Fruit fly (Drosophila melanogaster): ENCODE data around the gene CG46523.

DNA sequence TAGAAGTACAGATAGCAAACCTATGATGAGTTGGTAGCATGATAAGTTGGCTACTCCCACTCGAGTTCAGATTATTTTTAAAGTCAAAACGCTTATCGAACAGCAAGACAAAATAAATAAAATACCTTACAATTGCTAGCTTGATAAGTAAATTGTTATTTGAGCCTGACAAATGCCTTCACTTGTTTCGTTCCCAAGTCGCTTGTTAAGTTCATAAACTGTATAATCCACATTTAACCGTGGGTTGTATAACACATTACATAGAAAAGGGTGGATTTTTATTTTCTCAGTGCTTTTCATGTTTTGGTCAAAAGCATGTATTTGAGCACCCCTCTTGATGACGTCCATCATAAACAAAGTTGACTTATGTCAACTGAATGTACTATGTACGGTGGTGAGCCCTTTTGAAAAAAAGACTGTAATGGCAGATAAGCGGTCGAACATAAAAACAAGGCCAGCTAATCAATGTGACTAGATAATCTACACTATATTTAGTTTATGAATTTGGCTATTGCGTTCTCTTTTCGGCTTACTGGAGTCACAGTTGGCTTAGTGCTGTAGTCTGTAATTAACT lies 30.0 kb upstream of the CG46523 start:
- TF ChIP-seq cic (GFP tag; optimal IDR thresholded peaks at IDR 0.05), result no peak
- no peak for TF ChIP-seq kay (GFP tag; ENCODE audit: borderline replicate concordance)
- no peak for TF ChIP-seq CG33017 (tag; optimal IDR thresholded peaks at IDR 0.05)
- TF ChIP-seq pad (GFP tag; optimal IDR thresholded peaks at IDR 0.05), result no peak
- no peak for TF ChIP-seq cnc (optimal IDR thresholded peaks at IDR 0.05)
- no peak for TF ChIP-seq Crg-1 (GFP tag; optimal IDR thresholded peaks at IDR 0.05)
- TF ChIP-seq CG11617 (GFP tag; optimal IDR thresholded peaks at IDR 0.05), result no peak
